Fruit fly (Drosophila melanogaster): ENCODE measurements around the gene PIG-B.

Gene PIG-B

dm6 chr3L:3791043-3791682, 19.9 kb upstream of the PIG-B start:
- peak; percentile 7 for TF ChIP-seq acj6 (GFP tag; optimal IDR thresholded peaks at IDR 0.05)
- TF ChIP-seq esn (GFP tag; optimal IDR thresholded peaks at IDR 0.05), result peak; percentile 32
- peak; percentile 20 for TF ChIP-seq CG6792 (GFP tag; optimal IDR thresholded peaks at IDR 0.05)
- TF ChIP-seq CG8319 (GFP tag; optimal IDR thresholded peaks at IDR 0.05), result no peak
- TF ChIP-seq CG34406 (GFP tag; optimal IDR thresholded peaks at IDR 0.05), result no peak
- no peak for TF ChIP-seq Ets21C (GFP tag; optimal IDR thresholded peaks at IDR 0.05)
- TF ChIP-seq dac (GFP tag; optimal IDR thresholded peaks at IDR 0.05), result no peak
- no peak for TF ChIP-seq fd59A (GFP tag; optimal IDR thresholded peaks at IDR 0.05)
- TF ChIP-seq pdm3 (GFP tag; optimal IDR thresholded peaks at IDR 0.05), result peak; percentile 20
- peak; percentile 39 for TF ChIP-seq CG3919 (GFP tag; optimal IDR thresholded peaks at IDR 0.05)
- TF ChIP-seq CG8119 (GFP tag; IDR thresholded peaks at IDR 0.05), result no peak; the same call in 2 of the 3 replicates
- no peak for TF ChIP-seq Sox15 (GFP tag; optimal IDR thresholded peaks at IDR 0.05)
- TF ChIP-seq Ets96B (tag; optimal IDR thresholded peaks at IDR 0.05), result peak; percentile 11
- no peak for TF ChIP-seq CG6854 (GFP tag; optimal IDR thresholded peaks at IDR 0.05)
- peak; percentile 10 for TF ChIP-seq cyc (GFP tag; optimal IDR thresholded peaks at IDR 0.05)
- TF ChIP-seq CG32006 (GFP tag; optimal IDR thresholded peaks at IDR 0.05), result peak; percentile 58
- TF ChIP-seq CG11762 (GFP tag; optimal IDR thresholded peaks at IDR 0.05; ENCODE audit: insufficient read depth), result no peak
- peak; percentile 41 for TF ChIP-seq CG10631 (GFP tag; optimal IDR thresholded peaks at IDR 0.05)
- peak; percentile 75 for TF ChIP-seq Eip78C (GFP tag)
- TF ChIP-seq salr (GFP tag; optimal IDR thresholded peaks at IDR 0.05), result peak in 1 of 2 experiments; percentile 33
- peak; percentile 20 for TF ChIP-seq Eip75B (GFP tag; optimal IDR thresholded peaks at IDR 0.05)
- TF ChIP-seq CG1621 (tag; optimal IDR thresholded peaks at IDR 0.05), result no peak
- peak; percentile 8; the same call in 1 of the 2 replicates for TF ChIP-seq Gug (GFP tag; IDR thresholded peaks at IDR 0.05)
- no peak for TF ChIP-seq Sox102F (GFP tag; optimal IDR thresholded peaks at IDR 0.05)
- TF ChIP-seq fd85E (GFP tag; optimal IDR thresholded peaks at IDR 0.05), result no peak
- no peak for TF ChIP-seq Smox (GFP tag; optimal IDR thresholded peaks at IDR 0.05)
- TF ChIP-seq svp (GFP tag), result peak; percentile 28
- TF ChIP-seq achi (GFP tag; optimal IDR thresholded peaks at IDR 0.05), result peak; percentile 47
- peak; percentile 11 for TF ChIP-seq OdsH (GFP tag; optimal IDR thresholded peaks at IDR 0.05)
- peak; percentile 22 for TF ChIP-seq topi (GFP tag; optimal IDR thresholded peaks at IDR 0.05)
- TF ChIP-seq eg (GFP tag; IDR thresholded peaks at IDR 0.05), result peak; percentile 55; the same call in 2 of the 3 replicates
- no peak for TF ChIP-seq Blimp-1 (GFP tag; optimal IDR thresholded peaks at IDR 0.05)
- TF ChIP-seq Hr4 (GFP tag; optimal IDR thresholded peaks at IDR 0.05), result peak; percentile 38
- no peak for TF ChIP-seq fkh (GFP tag; optimal IDR thresholded peaks at IDR 0.05)
- no peak for TF ChIP-seq CG9139 (GFP tag; optimal IDR thresholded peaks at IDR 0.05)
- peak; percentile 41; the same call in 1 of the 2 replicates for TF ChIP-seq CG15336 (GFP tag; IDR thresholded peaks at IDR 0.05)
- no peak for TF ChIP-seq net (GFP tag; optimal IDR thresholded peaks at IDR 0.05)
- peak; percentile 12 for TF ChIP-seq Hr39 (GFP tag; optimal IDR thresholded peaks at IDR 0.05)
- peak; percentile 14; the same call in 1 of the 3 replicates for TF ChIP-seq CG6163 (GFP tag; IDR thresholded peaks at IDR 0.05)
- no peak for TF ChIP-seq CG31627 (GFP tag; optimal IDR thresholded peaks at IDR 0.05)
- TF ChIP-seq CG7368 (GFP tag; optimal IDR thresholded peaks at IDR 0.05), result peak; percentile 18
- peak; percentile 53 for TF ChIP-seq CG6276 (GFP tag; optimal IDR thresholded peaks at IDR 0.05)
- no peak for TF ChIP-seq CG4318 (GFP tag; optimal IDR thresholded peaks at IDR 0.05)
- no peak for TF ChIP-seq Hr38 (GFP tag; optimal IDR thresholded peaks at IDR 0.05)
- peak; percentile 1 for TF ChIP-seq spab (GFP tag; optimal IDR thresholded peaks at IDR 0.05)
- peak; percentile 16 for TF ChIP-seq CG11902 (GFP tag; optimal IDR thresholded peaks at IDR 0.05)
